Worm (Caenorhabditis elegans): ENCODE measurements around the gene flp-19.
A peak's percentile ranks its signal among the peaks of the same experiment; 100 is the strongest.

The flp-19 gene

DNA sequence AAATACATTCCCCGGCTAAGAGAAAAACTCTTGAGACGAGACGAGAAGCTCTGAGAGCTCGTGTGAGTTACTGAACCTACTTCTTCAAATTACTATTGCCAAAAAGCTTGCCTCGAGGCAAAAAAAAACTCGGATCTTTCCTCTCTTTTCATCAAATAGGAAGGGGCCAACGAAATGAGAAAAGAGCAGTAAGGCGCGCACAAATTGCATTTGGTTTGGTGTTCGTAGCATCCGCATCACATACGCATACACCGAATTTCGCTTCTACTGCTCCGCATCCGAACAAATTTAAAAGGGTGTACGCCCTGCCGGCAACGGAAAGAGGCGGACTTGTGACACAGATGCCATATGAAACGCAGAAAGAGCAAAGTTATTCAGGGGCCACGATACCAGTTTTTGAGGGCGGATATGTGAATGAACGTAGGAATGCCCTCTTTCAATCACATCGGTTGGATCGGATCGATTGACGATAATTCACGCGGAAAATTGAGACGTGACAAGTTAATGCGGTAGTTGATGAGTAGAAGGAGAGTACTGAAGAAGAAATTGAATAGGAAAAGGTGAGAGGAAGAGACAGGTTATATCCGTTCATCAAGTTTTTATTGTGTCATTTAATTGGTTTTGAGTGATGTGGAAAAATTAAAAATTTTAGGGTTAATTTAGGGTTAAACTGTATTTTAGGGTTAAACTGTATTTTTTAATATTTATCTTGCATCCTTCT is 9.6 kb upstream of the flp-19 start:
- TF ChIP-seq sea-2 (GFP tag; optimal IDR thresholded peaks at IDR 0.05) (no peak), egl-5 (tag; optimal IDR thresholded peaks at IDR 0.05) (peak; percentile 21), ceh-9 (tag; optimal IDR thresholded peaks at IDR 0.05) (no peak), ceh-28 (tag; optimal IDR thresholded peaks at IDR 0.05) (peak; percentile 4), nfya-1 (tag; optimal IDR thresholded peaks at IDR 0.05; ENCODE audit: insufficient read depth) (peak; percentile 19), nhr-23 (tag; optimal IDR thresholded peaks at IDR 0.05) (peak; percentile 32), fos-1 (tag; optimal IDR thresholded peaks at IDR 0.05) (no peak), zag-1 (tag; optimal IDR thresholded peaks at IDR 0.05) (no peak), nhr-25 (tag; optimal IDR thresholded peaks at IDR 0.05) (peak; percentile 21), fkh-2 (tag; optimal IDR thresholded peaks at IDR 0.05) (no peak), fkh-10 (GFP tag; optimal IDR thresholded peaks at IDR 0.05) (peak; percentile 90), ama-1 (optimal IDR thresholded peaks at IDR 0.05) (no peak), aly-2 (tag; optimal IDR thresholded peaks at IDR 0.05) (no peak)

DNA sequence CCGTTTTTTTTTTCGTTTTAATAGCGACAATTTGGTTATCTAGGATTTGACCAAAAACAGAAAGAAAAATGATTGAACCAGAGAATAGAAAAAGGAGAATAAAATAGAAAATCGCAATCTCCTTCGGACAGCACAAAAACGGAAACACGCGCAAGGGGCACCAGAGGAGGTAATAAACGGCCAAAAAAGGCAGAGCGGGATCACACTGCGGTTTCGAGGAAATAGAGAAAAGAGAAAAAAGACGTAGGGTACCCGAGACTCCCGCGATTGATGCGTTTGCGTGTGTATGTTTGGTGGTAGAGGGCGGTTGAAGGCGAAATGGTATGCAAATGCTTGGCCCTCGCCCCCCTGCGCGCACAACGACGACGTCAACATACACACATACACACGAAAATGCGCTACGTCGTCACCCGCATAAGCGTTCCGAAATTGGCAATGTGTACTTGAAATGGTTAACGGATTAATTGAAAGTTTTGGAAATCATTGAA is 8.0 kb upstream of the flp-19 start:
- no peak for TF ChIP-seq R02D3.7 (tag; optimal IDR thresholded peaks at IDR 0.05)
- TF ChIP-seq lin-39 (tag; optimal IDR thresholded peaks at IDR 0.05), result peak; percentile 16

DNA sequence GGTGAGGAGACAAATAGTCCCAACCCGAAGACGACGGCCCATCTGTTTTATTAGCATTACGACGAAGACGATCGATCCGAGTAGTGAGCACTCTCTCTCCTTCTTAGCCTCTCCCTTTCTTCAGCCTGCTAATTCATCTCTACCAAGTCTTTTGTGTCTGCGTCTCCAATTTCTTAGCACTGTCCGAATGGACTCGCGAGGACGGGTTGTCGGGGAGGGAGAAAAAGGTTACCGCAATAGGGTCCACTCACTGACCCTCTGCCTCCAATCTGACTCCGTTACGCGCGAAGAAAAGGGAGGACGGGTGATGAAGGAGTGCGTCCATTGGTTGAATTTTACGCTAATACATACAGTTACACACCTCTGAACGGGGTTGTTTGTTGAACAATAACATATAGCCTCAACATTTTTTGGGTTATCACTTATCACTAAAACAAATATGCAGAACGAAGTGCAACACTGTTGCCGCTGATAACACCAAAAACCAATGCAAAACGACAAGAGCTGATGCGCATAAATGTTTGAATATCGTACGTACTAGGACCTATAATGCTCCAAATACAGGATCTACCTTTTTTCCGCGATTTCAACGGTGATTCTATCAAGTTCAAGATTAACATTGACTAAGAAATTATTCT is 6.8 kb upstream of the flp-19 start:
- peak; percentile 11 for TF ChIP-seq nhr-25 (tag; optimal IDR thresholded peaks at IDR 0.05)
- TF ChIP-seq hmg-11 (tag; optimal IDR thresholded peaks at IDR 0.05), result peak; percentile 55
- peak; percentile 78 for TF ChIP-seq lin-39 (tag; optimal IDR thresholded peaks at IDR 0.05)
- TF ChIP-seq sea-2 (GFP tag; optimal IDR thresholded peaks at IDR 0.05), result no peak
- TF ChIP-seq lsy-12 (tag; optimal IDR thresholded peaks at IDR 0.05), result peak; percentile 22
- peak; percentile 66 for TF ChIP-seq elt-2 (tag; optimal IDR thresholded peaks at IDR 0.05)
- no peak for TF ChIP-seq ztf-4 (tag; optimal IDR thresholded peaks at IDR 0.05)
- no peak for TF ChIP-seq daf-12 (tag; optimal IDR thresholded peaks at IDR 0.05)
- TF ChIP-seq ama-1 (optimal IDR thresholded peaks at IDR 0.05), result peak; percentile 33
- peak; percentile 34 for TF ChIP-seq pha-4 (tag; optimal IDR thresholded peaks at IDR 0.05)
- TF ChIP-seq ceh-28 (tag; optimal IDR thresholded peaks at IDR 0.05), result peak; percentile 35
- TF ChIP-seq nfya-1 (tag; optimal IDR thresholded peaks at IDR 0.05; ENCODE audit: insufficient read depth), result peak; percentile 93
- TF ChIP-seq pqm-1 (tag; optimal IDR thresholded peaks at IDR 0.05), result peak; percentile 15

- TF ChIP-seq elt-3 (tag; optimal IDR thresholded peaks at IDR 0.05), result peak in 1 of 3 experiments; percentile 20
- peak; percentile 43 for TF ChIP-seq nhr-25 (tag; optimal IDR thresholded peaks at IDR 0.05)
- no peak for TF ChIP-seq R02D3.7 (tag; optimal IDR thresholded peaks at IDR 0.05)
- no peak for TF ChIP-seq nhr-77 (tag; optimal IDR thresholded peaks at IDR 0.05)
- TF ChIP-seq nhr-23 (tag; optimal IDR thresholded peaks at IDR 0.05), result peak; percentile 20
- TF ChIP-seq elt-2 (tag; optimal IDR thresholded peaks at IDR 0.05), result peak; percentile 32
- no peak for TF ChIP-seq nhr-12 (tag; optimal IDR thresholded peaks at IDR 0.05)
- TF ChIP-seq daf-12 (tag; optimal IDR thresholded peaks at IDR 0.05), result no peak
- no peak for TF ChIP-seq ceh-28 (tag; optimal IDR thresholded peaks at IDR 0.05)
- no peak for TF ChIP-seq unc-62 (GFP tag; optimal IDR thresholded peaks at IDR 0.05)
- TF ChIP-seq zag-1 (tag; optimal IDR thresholded peaks at IDR 0.05), result no peak
- TF ChIP-seq unc-39 (tag; optimal IDR thresholded peaks at IDR 0.05), result no peak
- no peak for TF ChIP-seq egl-27 (tag; optimal IDR thresholded peaks at IDR 0.05)
- no peak for TF ChIP-seq fkh-2 (tag; optimal IDR thresholded peaks at IDR 0.05)
- no peak for TF ChIP-seq pha-4 (tag; optimal IDR thresholded peaks at IDR 0.05)
- TF ChIP-seq ceh-16 (tag; optimal IDR thresholded peaks at IDR 0.05), result no peak
- TF ChIP-seq tbx-2 (tag; optimal IDR thresholded peaks at IDR 0.05), result no peak
- TF ChIP-seq nhr-11 (tag; optimal IDR thresholded peaks at IDR 0.05), result no peak
- TF ChIP-seq nhr-28 (tag; optimal IDR thresholded peaks at IDR 0.05), result no peak
- no peak for TF ChIP-seq aly-2 (tag; optimal IDR thresholded peaks at IDR 0.05)
- TF ChIP-seq nhr-43 (tag; optimal IDR thresholded peaks at IDR 0.05; ENCODE audit: poor library complexity, severe bottlenecking), result peak; percentile 39
- peak; percentile 89 for TF ChIP-seq egl-5 (tag; optimal IDR thresholded peaks at IDR 0.05)
- TF ChIP-seq pqm-1 (tag; optimal IDR thresholded peaks at IDR 0.05), result no peak
- TF ChIP-seq ztf-4 (tag; optimal IDR thresholded peaks at IDR 0.05), result no peak
- TF ChIP-seq ZK546.5 (tag; optimal IDR thresholded peaks at IDR 0.05), result no peak
- TF ChIP-seq ceh-9 (tag; optimal IDR thresholded peaks at IDR 0.05), result no peak
- no peak for TF ChIP-seq eor-1 (tag; optimal IDR thresholded peaks at IDR 0.05)
- peak; percentile 26 for TF ChIP-seq nfya-1 (tag; optimal IDR thresholded peaks at IDR 0.05; ENCODE audit: insufficient read depth)
- no peak for TF ChIP-seq nhr-67 (tag; optimal IDR thresholded peaks at IDR 0.05)
- peak; percentile 10 for TF ChIP-seq lin-39 (tag; optimal IDR thresholded peaks at IDR 0.05)
- TF ChIP-seq mml-1 (tag; optimal IDR thresholded peaks at IDR 0.05), result no peak
- no peak for TF ChIP-seq hmg-11 (tag; optimal IDR thresholded peaks at IDR 0.05)
Measured at ce11 chrX:10599719-10600155, 4.7 kb upstream of the flp-19 start.
